Worm (Caenorhabditis elegans): ENCODE measurements around the gene chil-11.

Gene chil-11

DNA sequence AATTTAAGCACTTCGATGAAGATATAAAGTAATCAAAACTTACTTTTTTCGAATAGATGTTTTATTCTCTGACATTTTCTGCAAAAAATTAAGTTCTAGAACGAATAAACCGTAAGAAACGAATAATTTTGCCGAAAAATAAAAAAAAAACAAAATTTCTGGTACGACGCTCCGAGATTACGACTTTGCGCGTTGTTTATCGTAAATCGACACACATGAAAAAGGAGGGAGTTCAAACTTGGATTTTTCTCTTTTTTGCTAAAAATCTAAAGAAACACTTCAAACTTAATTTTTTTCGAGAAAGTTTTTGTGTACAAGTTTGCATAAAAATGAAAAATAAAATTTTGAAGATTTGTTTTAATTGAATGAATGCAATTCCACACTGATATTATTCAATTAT, 9.5 kb upstream of the chil-11 start, which contains the start of gene H35B03.2 (continued):
- peak; percentile 69 for TF ChIP-seq nhr-19 (GFP tag; conservative IDR thresholded peaks at IDR 0.05)
- no peak for TF ChIP-seq sox-4 (tag; optimal IDR thresholded peaks at IDR 0.05)

DNA sequence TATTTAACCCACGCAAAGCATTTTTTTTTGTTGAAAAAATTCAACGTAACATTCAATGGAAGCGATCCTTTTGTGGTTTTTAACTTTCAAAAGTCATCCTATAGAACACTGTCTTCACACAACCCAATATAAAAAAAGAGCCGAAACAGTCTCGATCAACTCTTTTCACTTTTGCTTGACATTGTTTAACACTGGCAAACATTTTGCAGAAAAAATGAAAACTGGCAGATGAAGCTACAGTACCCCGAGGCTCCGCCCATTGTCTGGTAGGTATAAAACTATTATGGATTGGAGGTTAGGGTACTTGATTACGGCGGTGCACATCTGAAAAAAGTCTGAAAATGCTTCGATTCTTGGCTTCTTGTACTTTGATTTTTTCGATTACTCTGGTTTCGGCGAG, 6.4 kb upstream of the chil-11 start, which contains the start of gene cpg-18:
Gene cpg-18 (plus strand): TSS at position 301 of the 400 bp plus-strand sequence.
- TF ChIP-seq nhr-85 (tag), result no peak
- no peak for TF ChIP-seq efl-1 (optimal IDR thresholded peaks at IDR 0.05)
- peak in 1 of 2 experiments; percentile 21 for TF ChIP-seq efl-1 (GFP tag; optimal IDR thresholded peaks at IDR 0.05 in 1 of 2)
- TF ChIP-seq tbx-2 (tag; optimal IDR thresholded peaks at IDR 0.05), result no peak
- no peak for TF ChIP-seq isw-1 (GFP tag; IDR thresholded peaks at IDR 0.05)
- TF ChIP-seq ceh-63 (GFP tag; optimal IDR thresholded peaks at IDR 0.05), result no peak
- no peak for TF ChIP-seq lin-14 (GFP tag; optimal IDR thresholded peaks at IDR 0.05)
- TF ChIP-seq ets-5 (GFP tag; IDR thresholded peaks at IDR 0.05), result no peak

- no peak for TF ChIP-seq alr-1 (tag; optimal IDR thresholded peaks at IDR 0.05; ENCODE audit: borderline replicate concordance)
- TF ChIP-seq rnt-1 (tag; optimal IDR thresholded peaks at IDR 0.05), result no peak
- TF ChIP-seq pag-3 (tag; optimal IDR thresholded peaks at IDR 0.05; ENCODE audit: borderline replicate concordance, insufficient read depth), result no peak
- TF ChIP-seq tlp-1 (tag; optimal IDR thresholded peaks at IDR 0.05), result no peak
- no peak for TF ChIP-seq isw-1 (GFP tag; IDR thresholded peaks at IDR 0.05)
- TF ChIP-seq sptf-1 (tag; optimal IDR thresholded peaks at IDR 0.05), result no peak
- no peak for TF ChIP-seq ama-1 (optimal IDR thresholded peaks at IDR 0.05)
- no peak for TF ChIP-seq ceh-8 (GFP tag; optimal IDR thresholded peaks at IDR 0.05)
- TF ChIP-seq skn-1 (tag; optimal IDR thresholded peaks at IDR 0.05), result no peak
- TF ChIP-seq nhr-84 (tag; optimal IDR thresholded peaks at IDR 0.05), result no peak
- TF ChIP-seq ztf-11 (tag; optimal IDR thresholded peaks at IDR 0.05), result no peak
- no peak for TF ChIP-seq unc-130 (tag; optimal IDR thresholded peaks at IDR 0.05)
- no peak for TF ChIP-seq unc-62 (GFP tag; optimal IDR thresholded peaks at IDR 0.05)
- no peak for TF ChIP-seq Y116A8C.19 (tag; optimal IDR thresholded peaks at IDR 0.05; ENCODE audit: borderline replicate concordance)
Measured at ce11 chrIV:5744114-5744513, 3.0 kb downstream of the chil-11 start, which contains the start of gene C45E5.1. Gene C45E5.1, plus strand, starts transcription at chrIV:5744403.

DNA sequence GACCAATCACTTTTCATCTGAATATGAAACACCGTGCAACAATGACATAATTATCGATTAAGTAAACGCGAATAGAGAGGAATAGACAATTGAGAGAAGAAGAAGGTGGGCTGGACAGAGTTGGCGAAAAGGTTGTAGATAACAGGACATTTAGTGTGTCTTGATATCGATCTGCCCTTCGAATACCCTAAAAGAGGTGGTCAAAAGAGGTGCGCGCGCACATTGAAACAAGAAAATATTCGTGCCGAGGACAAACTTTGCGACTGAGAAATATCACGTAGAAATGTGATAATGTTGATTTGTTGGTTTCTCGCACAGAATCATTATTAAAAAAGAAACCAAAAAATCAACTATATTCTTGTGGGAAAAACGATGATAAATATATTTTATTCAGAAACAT, 8.7 kb downstream of the chil-11 start:
- TF ChIP-seq mep-1 (tag; optimal IDR thresholded peaks at IDR 0.05) (no peak), egl-27 (tag; optimal IDR thresholded peaks at IDR 0.05) (no peak), elt-3 (tag; optimal IDR thresholded peaks at IDR 0.05) (peak in 1 of 6 experiments; percentile 29), ceh-88 (GFP tag; IDR thresholded peaks at IDR 0.05) (no peak), unc-98 (GFP tag; IDR thresholded peaks at IDR 0.05) (no peak), hlh-17 (GFP tag; optimal IDR thresholded peaks at IDR 0.05; ENCODE audit: borderline replicate concordance) (no peak), nhr-76 (tag; optimal IDR thresholded peaks at IDR 0.05) (no peak), rnt-1 (tag; optimal IDR thresholded peaks at IDR 0.05) (no peak), swsn-7 (tag; optimal IDR thresholded peaks at IDR 0.05) (no peak), grh-1 (GFP tag; IDR thresholded peaks at IDR 0.05) (0 out of 2 replicates have a peak, but pooled peaks have one; percentile 14), xbp-1 (tag; optimal IDR thresholded peaks at IDR 0.05) (no peak), tlp-1 (tag; optimal IDR thresholded peaks at IDR 0.05) (no peak), hlh-4 (tag; optimal IDR thresholded peaks at IDR 0.05) (no peak), efl-3 (GFP tag; optimal IDR thresholded peaks at IDR 0.05) (no peak), pag-3 (tag; optimal IDR thresholded peaks at IDR 0.05; ENCODE audit: borderline replicate concordance, insufficient read depth) (no peak), nhr-85 (tag) (peak; percentile 76), lin-15B (tag; optimal IDR thresholded peaks at IDR 0.05) (no peak), egl-13 (tag; optimal IDR thresholded peaks at IDR 0.05) (no peak), hpl-2 (GFP tag; optimal IDR thresholded peaks at IDR 0.05) (no peak), lin-14 (GFP tag; optimal IDR thresholded peaks at IDR 0.05) (peak; percentile 65), lsy-2 (tag; optimal IDR thresholded peaks at IDR 0.05) (no peak), dpl-1 (GFP tag; optimal IDR thresholded peaks at IDR 0.05) (no peak), sup-37 (GFP tag; optimal IDR thresholded peaks at IDR 0.05) (no peak), ztf-4 (tag; optimal IDR thresholded peaks at IDR 0.05) (no peak), ceh-90 (tag; optimal IDR thresholded peaks at IDR 0.05) (no peak), nhr-71 (tag; optimal IDR thresholded peaks at IDR 0.05) (peak; percentile 48), nhr-12 (tag; optimal IDR thresholded peaks at IDR 0.05) (no peak), alr-1 (tag; optimal IDR thresholded peaks at IDR 0.05; ENCODE audit: borderline replicate concordance) (no peak), aly-2 (tag; optimal IDR thresholded peaks at IDR 0.05) (no peak), fkh-10 (GFP tag; optimal IDR thresholded peaks at IDR 0.05) (no peak), elt-2 (tag; optimal IDR thresholded peaks at IDR 0.05) (no peak)
